Worm (Caenorhabditis elegans): ENCODE results near the gene D1054.8.

Gene D1054.8

ce11 chrV:10805934-10806333 lies 21.8 kb downstream of the D1054.8 start, which contains the start of gene prp-38:
Gene prp-38, minus strand, starts transcription at chrV:10806034.
- TF ChIP-seq mls-2 (tag; optimal IDR thresholded peaks at IDR 0.05) = no peak
- no peak for TF ChIP-seq lin-32 (GFP tag; optimal IDR thresholded peaks at IDR 0.05)
- no peak for TF ChIP-seq nhr-2 (tag; optimal IDR thresholded peaks at IDR 0.05)
- no peak for TF ChIP-seq pha-4 (tag; optimal IDR thresholded peaks at IDR 0.05)
- no peak for TF ChIP-seq elt-3 (tag; optimal IDR thresholded peaks at IDR 0.05)
- no peak for TF ChIP-seq sptf-1 (tag; optimal IDR thresholded peaks at IDR 0.05)
- no peak for TF ChIP-seq nhr-237 (tag; optimal IDR thresholded peaks at IDR 0.05)
- no peak for TF ChIP-seq elt-1 (tag; optimal IDR thresholded peaks at IDR 0.05; ENCODE audit: borderline replicate concordance, insufficient read depth)
- TF ChIP-seq mep-1 (tag; optimal IDR thresholded peaks at IDR 0.05) = no peak
- TF ChIP-seq ceh-39 (tag; optimal IDR thresholded peaks at IDR 0.05) = no peak
- TF ChIP-seq hlh-1 (tag; optimal IDR thresholded peaks at IDR 0.05) = no peak
- no peak for TF ChIP-seq M03D4.4 (tag; optimal IDR thresholded peaks at IDR 0.05)
- TF ChIP-seq drap-1 (GFP tag; optimal IDR thresholded peaks at IDR 0.05) = no peak
- TF ChIP-seq cnd-1 (tag; optimal IDR thresholded peaks at IDR 0.05) = no peak
- TF ChIP-seq unc-120 (tag; optimal IDR thresholded peaks at IDR 0.05; ENCODE audit: poor library complexity, severe bottlenecking) = no peak
- no peak for TF ChIP-seq unc-62 (GFP tag; optimal IDR thresholded peaks at IDR 0.05)
- TF ChIP-seq zip-8 (tag; optimal IDR thresholded peaks at IDR 0.05) = no peak
- TF ChIP-seq lin-13 (tag; optimal IDR thresholded peaks at IDR 0.05) = no peak

DNA sequence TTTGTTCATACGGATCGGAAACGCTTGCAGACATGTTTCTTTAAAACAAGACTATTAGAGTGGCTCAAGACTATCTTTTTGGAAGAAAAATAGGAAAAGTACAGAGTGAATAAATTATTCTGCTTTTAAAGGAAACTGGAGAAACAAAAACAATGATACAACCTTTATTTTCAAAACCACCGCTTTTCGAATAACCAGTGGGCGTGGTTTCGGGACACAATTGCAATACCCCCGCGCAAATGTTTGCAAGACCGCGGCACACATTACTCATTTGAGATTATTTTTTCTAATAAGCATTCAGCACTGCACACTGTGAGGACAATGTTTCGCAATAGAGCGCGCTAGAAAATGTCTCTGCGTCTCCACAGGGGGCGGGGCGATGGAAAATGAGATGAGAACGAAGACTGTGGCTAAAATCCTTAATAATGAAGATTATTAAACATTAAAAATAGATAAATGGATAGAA lies 23.8 kb downstream of the D1054.8 start, which contains the start of gene plrg-1:
TSS of gene plrg-1 (minus strand) at position 51 of the 466 bp plus-strand sequence.
- TF ChIP-seq ceh-43 (GFP tag; optimal IDR thresholded peaks at IDR 0.05) = peak; percentile 88
- TF ChIP-seq nhr-237 (tag; optimal IDR thresholded peaks at IDR 0.05) = peak; percentile 79
- no peak for TF ChIP-seq elt-3 (tag; optimal IDR thresholded peaks at IDR 0.05)
- peak; percentile 58 for TF ChIP-seq flh-1 (GFP tag; optimal IDR thresholded peaks at IDR 0.05)
- peak; percentile 25 for TF ChIP-seq unc-62 (GFP tag; optimal IDR thresholded peaks at IDR 0.05)
- no peak for TF ChIP-seq tbx-8 (GFP tag; optimal IDR thresholded peaks at IDR 0.05)
- peak; percentile 95 for TF ChIP-seq pha-4 (tag; optimal IDR thresholded peaks at IDR 0.05)
- peak; percentile 80 for TF ChIP-seq unc-120 (tag; optimal IDR thresholded peaks at IDR 0.05; ENCODE audit: poor library complexity, severe bottlenecking)
- peak; percentile 90 for TF ChIP-seq drap-1 (GFP tag; optimal IDR thresholded peaks at IDR 0.05)
- peak; percentile 89 for TF ChIP-seq cnd-1 (tag; optimal IDR thresholded peaks at IDR 0.05)
- TF ChIP-seq sptf-1 (tag; optimal IDR thresholded peaks at IDR 0.05) = peak; percentile 94
- TF ChIP-seq ces-1 (GFP tag; optimal IDR thresholded peaks at IDR 0.05) = peak; percentile 74
- peak; percentile 79 for TF ChIP-seq lin-32 (GFP tag; optimal IDR thresholded peaks at IDR 0.05)
- peak; percentile 11 for TF ChIP-seq blmp-1 (tag; optimal IDR thresholded peaks at IDR 0.05)
- TF ChIP-seq lsy-2 (tag; optimal IDR thresholded peaks at IDR 0.05) = peak; percentile 76
- TF ChIP-seq nhr-12 (tag; optimal IDR thresholded peaks at IDR 0.05) = peak; percentile 77
- TF ChIP-seq M03D4.4 (tag; optimal IDR thresholded peaks at IDR 0.05) = peak; percentile 88
- TF ChIP-seq nhr-76 (tag; optimal IDR thresholded peaks at IDR 0.05) = peak; percentile 78
- TF ChIP-seq lin-13 (tag; optimal IDR thresholded peaks at IDR 0.05) = peak; percentile 89
- TF ChIP-seq mep-1 (tag; optimal IDR thresholded peaks at IDR 0.05) = peak; percentile 94
- TF ChIP-seq hlh-1 (tag; optimal IDR thresholded peaks at IDR 0.05) = peak; percentile 71
- TF ChIP-seq ceh-39 (tag; optimal IDR thresholded peaks at IDR 0.05) = peak; percentile 1
- TF ChIP-seq bed-3 (GFP tag; optimal IDR thresholded peaks at IDR 0.05) = peak; percentile 67
- peak; percentile 33 for TF ChIP-seq elt-1 (tag; optimal IDR thresholded peaks at IDR 0.05; ENCODE audit: borderline replicate concordance, insufficient read depth)
- no peak for TF ChIP-seq zip-8 (tag; optimal IDR thresholded peaks at IDR 0.05)
- TF ChIP-seq nhr-28 (tag; optimal IDR thresholded peaks at IDR 0.05) = no peak
- peak; percentile 93 for TF ChIP-seq ztf-11 (tag; optimal IDR thresholded peaks at IDR 0.05)
- TF ChIP-seq sem-2 (GFP tag; optimal IDR thresholded peaks at IDR 0.05) = peak; percentile 47
- no peak for TF ChIP-seq snpc-4 (tag; optimal IDR thresholded peaks at IDR 0.05)
- peak; percentile 48 for TF ChIP-seq ceh-83 (GFP tag; optimal IDR thresholded peaks at IDR 0.05)
- peak; percentile 93 for TF ChIP-seq mls-2 (tag; optimal IDR thresholded peaks at IDR 0.05)
- peak; percentile 76 for TF ChIP-seq mab-5 (tag; optimal IDR thresholded peaks at IDR 0.05)
- TF ChIP-seq nhr-2 (tag; optimal IDR thresholded peaks at IDR 0.05) = peak; percentile 40
- peak; percentile 49 for TF ChIP-seq unc-39 (tag; optimal IDR thresholded peaks at IDR 0.05)
- TF ChIP-seq ham-2 (GFP tag; optimal IDR thresholded peaks at IDR 0.05) = peak; percentile 90

DNA sequence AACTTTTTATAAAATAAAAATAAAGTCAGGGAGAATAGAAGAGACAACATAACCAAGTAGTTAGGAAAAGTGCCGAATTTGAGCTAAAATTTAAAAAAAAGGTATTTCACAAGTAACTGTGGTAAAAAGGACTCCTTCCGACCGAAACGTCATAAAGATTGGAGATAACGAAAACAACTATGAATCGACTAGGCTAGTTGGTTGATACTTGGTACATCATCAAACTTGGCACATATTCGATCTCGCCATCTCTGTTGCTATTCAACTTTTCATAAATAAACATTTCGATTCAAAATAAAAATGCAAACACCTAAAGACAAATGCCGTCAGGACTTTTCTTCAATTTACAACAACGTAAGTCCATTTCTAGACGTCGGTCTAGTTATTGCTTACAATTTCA lies 27.7 kb downstream of the D1054.8 start, which contains the start of gene C29A12.22:
TSS of gene C29A12.22 (plus strand) at position 301 of the 400 bp plus-strand sequence.
- TF ChIP-seq drap-1 (GFP tag; optimal IDR thresholded peaks at IDR 0.05) (no peak), pha-4 (tag; optimal IDR thresholded peaks at IDR 0.05) (no peak)

Data from whole organism, mixed stage, embryonic.